Fruit fly (Drosophila melanogaster) whole organism, embryonic: ENCODE data around the gene Nrd1.

Experiments used
- CG13287 ChIP-seq: fragments of 200-800 bp; sonication (Bioruptor generic); IDR thresholded peaks from 2 replicates; pipeline ENCODE4 v1.3.6; 2022; ENCODE audit warnings: missing biosample characterization, missing genetic modification characterization; ENCODE audit not compliant: partially characterized antibody
- CG13624 ChIP-seq: fragments of 200-800 bp; sonication (Bioruptor generic); optimal IDR thresholded peaks from 2 replicates; lab custom pipeline; 2016; ENCODE audit warnings: missing biosample characterization, missing genetic modification characterization
- CG13775 ChIP-seq: fragments of 200-800 bp; sonication (Bioruptor generic); optimal IDR thresholded peaks from 3 replicates; lab custom pipeline; 2017; ENCODE audit warnings: missing biosample characterization, mild to moderate bottlenecking, missing genetic modification characterization
- CG15601 ChIP-seq: fragments of 200-800 bp; sonication (Bioruptor generic); optimal IDR thresholded peaks from 3 replicates; lab custom pipeline; 2019; ENCODE audit warnings: missing biosample characterization, mild to moderate bottlenecking, missing genetic modification characterization, moderate library complexity
- CG17328 ChIP-seq: fragments of 200-800 bp; sonication (Bioruptor generic); IDR thresholded peaks from 2 replicates; pipeline ENCODE4 v1.3.6; 2022; ENCODE audit warnings: missing biosample characterization, missing genetic modification characterization
- CG1792 ChIP-seq: fragments of 200-800 bp; sonication (Bioruptor generic); optimal IDR thresholded peaks from 2 replicates; lab custom pipeline; 2016; ENCODE audit warnings: missing biosample characterization, missing genetic modification characterization
- CG18011 ChIP-seq: fragments of 200-800 bp; sonication (Bioruptor generic); optimal IDR thresholded peaks from 2 replicates; lab custom pipeline; 2017; ENCODE audit warnings: missing biosample characterization, missing genetic modification characterization, mild to moderate bottlenecking, moderate library complexity, missing genotype
- CG2889 ChIP-seq: fragments of 200-800 bp; sonication (Bioruptor generic); IDR thresholded peaks from 3 replicates; pipeline ENCODE4 v1.3.6; 2022; ENCODE audit warnings: missing biosample characterization, missing genetic modification characterization
- CG31224 ChIP-seq: fragments of 200-800 bp; sonication (Bioruptor generic); IDR thresholded peaks from 2 replicates; pipeline ENCODE4 v1.3.6; 2022; ENCODE audit warnings: missing biosample characterization, missing genetic modification characterization
- CG34376 ChIP-seq: fragments of 200-800 bp; sonication (Bioruptor generic); optimal IDR thresholded peaks from 2 replicates; lab custom pipeline; 2018; ENCODE audit warnings: missing biosample characterization, mild to moderate bottlenecking, missing genetic modification characterization
- CG3847 ChIP-seq: fragments of 200-800 bp; sonication (Bioruptor generic); IDR thresholded peaks from 2 replicates; pipeline ENCODE4 v1.3.6; 2022; ENCODE audit warnings: missing biosample characterization, missing genetic modification characterization
- CG4404 ChIP-seq: fragments of 200-800 bp; sonication (Bioruptor generic); IDR thresholded peaks from 2 replicates; pipeline ENCODE4 v1.3.6; 2022; ENCODE audit warnings: missing biosample characterization, missing genetic modification characterization
- CG4707 ChIP-seq: fragments of 200-800 bp; sonication (Bioruptor generic); optimal IDR thresholded peaks from 2 replicates; lab custom pipeline; 2018; ENCODE audit warnings: missing biosample characterization, mild to moderate bottlenecking, missing genetic modification characterization, moderate library complexity
- CG5245 ChIP-seq: fragments of 200-800 bp; sonication (Bioruptor generic); optimal IDR thresholded peaks from 3 replicates; lab custom pipeline; 2016; ENCODE audit warnings: missing biosample characterization, missing genetic modification characterization
- CG7357 ChIP-seq: fragments of 200-800 bp; sonication (Bioruptor generic); IDR thresholded peaks from 3 replicates; pipeline ENCODE4 v1.3.6; 2022; ENCODE audit warnings: missing biosample characterization, missing genetic modification characterization
- CG7786 ChIP-seq: fragments of 200-800 bp; sonication (Bioruptor generic); optimal IDR thresholded peaks from 2 replicates; lab custom pipeline; 2016; ENCODE audit warnings: missing biosample characterization, missing genetic modification characterization
- CG7928 ChIP-seq: fragments of 200-800 bp; sonication (Bioruptor generic); optimal IDR thresholded peaks from 2 replicates; lab custom pipeline; 2017; ENCODE audit warnings: missing biosample characterization, mild to moderate bottlenecking, missing genetic modification characterization
- CG8281 ChIP-seq: fragments of 200-800 bp; sonication (Bioruptor generic); optimal IDR thresholded peaks from 2 replicates; lab custom pipeline; 2018; ENCODE audit warnings: missing biosample characterization, mild to moderate bottlenecking, missing genetic modification characterization, moderate library complexity
- CG9215 ChIP-seq: fragments of 200-800 bp; sonication (Bioruptor generic); IDR thresholded peaks from 2 replicates; pipeline ENCODE4 v1.3.6; 2022; ENCODE audit warnings: missing biosample characterization, missing genetic modification characterization
- CG9437 ChIP-seq: fragments of 200-800 bp; sonication (Bioruptor generic); optimal IDR thresholded peaks from 2 replicates; lab custom pipeline; 2018; ENCODE audit warnings: missing biosample characterization, mild to moderate bottlenecking, missing genetic modification characterization
- Deaf1 ChIP-seq: fragments of 200-800 bp; optimal IDR thresholded peaks from 3 replicates; lab custom pipeline; 2019; ENCODE audit warnings: missing biosample characterization, mild to moderate bottlenecking, missing genetic modification characterization, moderate library complexity
- Dfd ChIP-seq, 2 experiments: fragments of >200 bp; optimal IDR thresholded peaks; 2 replicates each; lab custom pipeline; 2017; ENCODE audit warnings: missing biosample characterization in 2 of 2, missing genetic modification characterization in 2 of 2
- Dip2 ChIP-seq: fragments of 200-800 bp; sonication (Bioruptor generic); IDR thresholded peaks from 2 replicates; pipeline ENCODE4 v1.3.6; 2022; ENCODE audit warnings: missing biosample characterization, missing genetic modification characterization
- Gug ChIP-seq: fragments of 200-800 bp; sonication (Bioruptor generic); IDR thresholded peaks from 4 replicates; pipeline ENCODE4 v1.3.6; 2022; ENCODE audit warnings: missing biosample characterization, missing genetic modification characterization
- H2.0 ChIP-seq: fragments of 200-800 bp; sonication (Bioruptor generic); IDR thresholded peaks from 2 replicates; pipeline ENCODE4 v1.3.6; 2022; ENCODE audit warnings: missing biosample characterization, missing genetic modification characterization
- HLHmδ ChIP-seq: fragments of 200-800 bp; sonication (Bioruptor generic); optimal IDR thresholded peaks from 2 replicates; lab custom pipeline; 2018; ENCODE audit warnings: missing biosample characterization, mild to moderate bottlenecking, missing genetic modification characterization, moderate library complexity
- Hr3 ChIP-seq: fragments of 200-800 bp; sonication (Bioruptor generic); optimal IDR thresholded peaks from 3 replicates; lab custom pipeline; 2016; ENCODE audit warnings: missing biosample characterization, missing genetic modification characterization
- Lim3 ChIP-seq: fragments of 200-800 bp; sonication (Bioruptor generic); IDR thresholded peaks from 2 replicates; pipeline ENCODE4 v1.3.6; 2022; ENCODE audit warnings: missing biosample characterization, missing genetic modification characterization
- Med ChIP-seq: fragments of 200-800 bp; sonication (Bioruptor generic); peaks from one replicate; lab custom pipeline; 2016; ENCODE audit warnings: missing biosample characterization, missing genetic modification characterization, mild to moderate bottlenecking, inconsistent platforms, moderate library complexity
- Mrtf ChIP-seq: fragments of 200-800 bp; sonication (Bioruptor generic); IDR thresholded peaks from 3 replicates; pipeline ENCODE4 v1.3.6; 2022; ENCODE audit warnings: missing biosample characterization, missing genetic modification characterization
- Myb ChIP-seq: fragments of 200-800 bp; sonication (Bioruptor generic); optimal IDR thresholded peaks from 2 replicates; lab custom pipeline; 2016; ENCODE audit warnings: missing biosample characterization, missing genetic modification characterization
- NK7.1 ChIP-seq: fragments of 200-800 bp; sonication (Bioruptor generic); optimal IDR thresholded peaks from 3 replicates; lab custom pipeline; 2016; ENCODE audit warnings: missing biosample characterization, missing genetic modification characterization
- NfI ChIP-seq: fragments of 200-800 bp; sonication (Bioruptor generic); optimal IDR thresholded peaks from 3 replicates; lab custom pipeline; 2018; ENCODE audit warnings: missing biosample characterization, mild to moderate bottlenecking, missing genetic modification characterization, moderate library complexity
- Optix ChIP-seq: fragments of 200-800 bp; sonication (Bioruptor generic); IDR thresholded peaks from 3 replicates; pipeline ENCODE4 v1.3.6; 2022; ENCODE audit warnings: missing biosample characterization, missing genetic modification characterization
- Six4 ChIP-seq: fragments of 200-800 bp; sonication (Bioruptor generic); optimal IDR thresholded peaks from 2 replicates; lab custom pipeline; 2016; ENCODE audit warnings: missing biosample characterization, missing genetic modification characterization
- TFAM ChIP-seq: fragments of 200-800 bp; sonication (Bioruptor generic); optimal IDR thresholded peaks from 2 replicates; lab custom pipeline; 2017; ENCODE audit warnings: missing biosample characterization, missing genetic modification characterization, inconsistent platforms
- bigmax ChIP-seq: fragments of 200-800 bp; sonication (Bioruptor generic); optimal IDR thresholded peaks from 2 replicates; lab custom pipeline; 2018; ENCODE audit warnings: missing biosample characterization, mild to moderate bottlenecking, missing genetic modification characterization
- disco-r ChIP-seq: fragments of 200-800 bp; sonication (Bioruptor generic); optimal IDR thresholded peaks from 2 replicates; lab custom pipeline; 2016; ENCODE audit warnings: missing biosample characterization, missing genetic modification characterization
- dysf ChIP-seq: fragments of 200-800 bp; sonication (Bioruptor generic); IDR thresholded peaks from 3 replicates; pipeline ENCODE4 v1.3.6; 2022; ENCODE audit warnings: missing biosample characterization, missing genetic modification characterization
- fd102C ChIP-seq: fragments of 200-800 bp; sonication (Bioruptor generic); optimal IDR thresholded peaks from 2 replicates; lab custom pipeline; 2018; ENCODE audit warnings: missing biosample characterization, mild to moderate bottlenecking, missing genetic modification characterization, moderate library complexity
- ind ChIP-seq: fragments of 200-800 bp; sonication (Bioruptor generic); optimal IDR thresholded peaks from 3 replicates; lab custom pipeline; 2016; ENCODE audit warnings: missing biosample characterization, missing genetic modification characterization
- ken ChIP-seq: fragments of 200-800 bp; sonication (Bioruptor generic); IDR thresholded peaks from 3 replicates; pipeline ENCODE4 v1.3.6; 2022; ENCODE audit warnings: missing biosample characterization, missing genetic modification characterization
- klu ChIP-seq: fragments of 200-800 bp; sonication (Bioruptor generic); IDR thresholded peaks from 2 replicates; pipeline ENCODE4 v1.3.6; 2022; ENCODE audit warnings: missing biosample characterization, missing genetic modification characterization
- lmd ChIP-seq: fragments of 200-800 bp; sonication (Bioruptor generic); IDR thresholded peaks from 2 replicates; pipeline ENCODE4 v1.3.6; 2022; ENCODE audit warnings: missing biosample characterization, missing genetic modification characterization
- org-1 ChIP-seq: fragments of 200-800 bp; sonication (Bioruptor generic); optimal IDR thresholded peaks from 2 replicates; lab custom pipeline; 2017; ENCODE audit warnings: missing biosample characterization, missing genetic modification characterization
- peb ChIP-seq: fragments of 200-800 bp; sonication (Bioruptor generic); IDR thresholded peaks from 2 replicates; pipeline ENCODE4 v1.3.6; 2022; ENCODE audit warnings: missing biosample characterization, missing genetic modification characterization
- pfk ChIP-seq: fragments of 200-800 bp; sonication (Bioruptor generic); optimal IDR thresholded peaks from 2 replicates; lab custom pipeline; 2018; ENCODE audit warnings: missing biosample characterization, mild to moderate bottlenecking, missing genetic modification characterization, moderate library complexity
- pnt ChIP-seq: fragments of 200-800 bp; sonication (Bioruptor generic); optimal IDR thresholded peaks from 3 replicates; lab custom pipeline; 2016; ENCODE audit warnings: missing biosample characterization, missing genetic modification characterization
- ro ChIP-seq: fragments of 200-800 bp; sonication (Bioruptor generic); IDR thresholded peaks from 2 replicates; pipeline ENCODE4 v1.3.6; 2022; ENCODE audit warnings: missing biosample characterization, missing genetic modification characterization
- schlank ChIP-seq: fragments of 200-800 bp; sonication (Bioruptor generic); optimal IDR thresholded peaks from 2 replicates; lab custom pipeline; 2018; ENCODE audit warnings: missing biosample characterization, mild to moderate bottlenecking, missing genetic modification characterization
- sug ChIP-seq: fragments of 200-800 bp; optimal IDR thresholded peaks from 2 replicates; lab custom pipeline; 2019; ENCODE audit warnings: missing biosample characterization, mild to moderate bottlenecking, missing genetic modification characterization, moderate library complexity
- usp ChIP-seq: fragments of >200 bp; optimal IDR thresholded peaks from 2 replicates; lab custom pipeline; 2017; ENCODE audit warnings: missing biosample characterization, missing genetic modification characterization
- vfl ChIP-seq: fragments of 200-800 bp; sonication (Bioruptor generic); optimal IDR thresholded peaks from 2 replicates; lab custom pipeline; 2016; ENCODE audit warnings: missing biosample characterization, missing genetic modification characterization
- yki ChIP-seq: fragments of >200 bp; optimal IDR thresholded peaks from 3 replicates; lab custom pipeline; 2018

Gene Nrd1

dm6 chrX:11868866-11869265 lies at the start of gene Nrd1, which contains the start of gene CG1847 (continued):
- TF ChIP-seq Hr3 (GFP tag; lab: Kevin White, UChicago) (no peak), CG4404 (GFP tag; lab: Robert Waterston, UW) (no peak), HLHmδ (GFP tag; lab: Kevin White, UChicago) (no peak), disco-r (GFP tag; lab: Kevin White, UChicago) (no peak), CG34376 (no peak), lmd (GFP tag; lab: Robert Waterston, UW) (no peak), CG15601 (tag; lab: Kevin White, UChicago) (no peak), Med (GFP tag; lab: Kevin White, UChicago) (peak; percentile 55), CG5245 (GFP tag; lab: Kevin White, UChicago) (no peak), Mrtf (no peak), Myb (GFP tag; lab: Kevin White, UChicago) (peak; percentile 66), CG9215 (GFP tag; lab: Robert Waterston, UW) (no peak), CG13287 (peak; percentile 88), CG17328 (GFP tag; lab: Robert Waterston, UW) (no peak), CG3847 (GFP tag; lab: Robert Waterston, UW) (no peak), ro (GFP tag; lab: Robert Waterston, UW) (no peak), Gug (GFP tag; lab: Robert Waterston, UW) (no peak), CG13624 (GFP tag; lab: Kevin White, UChicago) (no peak), CG7357 (no peak), H2.0 (GFP tag; lab: Robert Waterston, UW) (no peak), ind (GFP tag; lab: Kevin White, UChicago) (no peak), CG13775 (GFP tag; lab: Kevin White, UChicago) (no peak), sug (tag; lab: Kevin White, UChicago) (no peak), ken (GFP tag; lab: Robert Waterston, UW) (no peak), CG8281 (tag; lab: Kevin White, UChicago) (no peak), NfI (GFP tag; lab: Kevin White, UChicago) (no peak), dysf (GFP tag; lab: Robert Waterston, UW) (no peak), CG4707 (GFP tag; lab: Kevin White, UChicago) (no peak), usp (no peak), Dip2 (GFP tag; lab: Robert Waterston, UW) (no peak), peb (GFP tag; lab: Robert Waterston, UW) (no peak), CG31224 (GFP tag; lab: Robert Waterston, UW) (no peak), org-1 (GFP tag; lab: Kevin White, UChicago) (no peak), pfk (GFP tag; lab: Kevin White, UChicago) (no peak), CG18011 (no peak), klu (GFP tag; lab: Robert Waterston, UW) (no peak), CG1792 (GFP tag; lab: Kevin White, UChicago) (no peak), yki (lab: Kevin White, UChicago) (no peak), CG7928 (no peak), TFAM (no peak), Lim3 (GFP tag; lab: Robert Waterston, UW) (no peak), NK7.1 (no peak), CG2889 (GFP tag; lab: Robert Waterston, UW) (no peak), Optix (GFP tag; lab: Robert Waterston, UW) (no peak), Dfd (GFP tag; optimal IDR thresholded peaks at IDR 0.05; lab: Kevin White, UChicago) (no peak), schlank (tag; lab: Kevin White, UChicago) (no peak), pnt (GFP tag; lab: Kevin White, UChicago) (no peak), Deaf1 (tag; lab: Kevin White, UChicago) (no peak), Six4 (GFP tag; lab: Kevin White, UChicago) (no peak), vfl (GFP tag; lab: Kevin White, UChicago) (no peak), CG9437 (GFP tag; lab: Kevin White, UChicago) (peak; percentile 97), fd102C (GFP tag; lab: Kevin White, UChicago) (no peak), bigmax (GFP tag; lab: Kevin White, UChicago) (no peak), CG7786 (GFP tag; lab: Kevin White, UChicago) (no peak)
